Worm (Caenorhabditis elegans) whole organism, young adult: ENCODE data around the gene K07D4.5.

ENCODE experiments used
- ceh-58 ChIP-seq: fragments of 200-800 bp; sonication (Bioruptor generic); IDR thresholded peaks from 2 replicates; pipeline ENCODE4 v1.3.6; 2022; ENCODE audit warnings: missing genetic modification characterization, missing compliant biosample characterization
- efl-1 ChIP-seq: fragments of 150-350 bp; optimal IDR thresholded peaks from 2 replicates; lab custom pipeline; 2014; ENCODE audit warnings: missing biosample characterization, missing genetic modification reagents, missing genetic modification characterization

ce11 chrII:4011518-4011917 is 13.8 kb downstream of the K07D4.5 start:
- TF ChIP-seq efl-1 (no peak), ceh-58 (no peak)
